Worm (Caenorhabditis elegans) whole organism, L1 larva: Measurements from ENCODE around the gene gba-4.
"Not testable (repeated sequence)": the region's sequence is repeated elsewhere in the genome, so short reads cannot be mapped to it uniquely, and the experiment has no call there.

Source experiments
- C16A3.4 ChIP-seq: fragments of 150-350 bp; optimal IDR thresholded peaks from 2 replicates; lab custom pipeline; 2014; ENCODE audit warnings: missing biosample characterization, missing genetic modification characterization
- C34B4.2 ChIP-seq: sonication (generic microtip); optimal IDR thresholded peaks from 2 replicates; lab custom pipeline; 2017; ENCODE audit warnings: mild to moderate bottlenecking, missing genetic modification characterization, missing compliant biosample characterization
- aha-1 ChIP-seq: fragments of 150-350 bp; optimal IDR thresholded peaks from 2 replicates; lab custom pipeline; 2014; ENCODE audit warnings: missing biosample characterization, missing genetic modification characterization
- alr-1 ChIP-seq: fragments of 200-800 bp; sonication (Bioruptor generic); optimal IDR thresholded peaks from 2 replicates; lab custom pipeline; 2018; ENCODE audit warnings: borderline replicate concordance, mild to moderate bottlenecking, missing genetic modification characterization, missing compliant biosample characterization
- aly-2 ChIP-seq: fragments of 150-350 bp; optimal IDR thresholded peaks from 2 replicates; lab custom pipeline; 2014; ENCODE audit warnings: missing biosample characterization, missing genetic modification characterization
- dsc-1 ChIP-seq: sonication (generic microtip); optimal IDR thresholded peaks from 2 replicates; lab custom pipeline; 2016; ENCODE audit warnings: mild to moderate bottlenecking, missing genetic modification characterization, missing compliant biosample characterization
- efl-1 ChIP-seq, 4 experiments: fragments of 150-350 bp; optimal IDR thresholded peaks in 3 of 4; peaks in 1 of 4; 1 replicate in 1 of 4; 2 replicates in 3 of 4; lab custom pipeline; 2014; ENCODE audit warnings: missing biosample characterization in 2 of 4, missing genetic modification characterization in 2 of 4, missing genetic modification reagents in 2 of 4
- egl-13 ChIP-seq: sonication (generic microtip); optimal IDR thresholded peaks from 2 replicates; lab custom pipeline; 2016; ENCODE audit warnings: missing genotype, missing genetic modification reagents, missing genetic modification characterization, missing compliant biosample characterization
- elt-2 ChIP-seq: sonication (generic microtip); optimal IDR thresholded peaks from 2 replicates; lab custom pipeline; 2016; ENCODE audit warnings: missing genetic modification characterization, mild to moderate bottlenecking, inconsistent platforms, missing compliant biosample characterization, missing genetic modification reagents
- fos-1 ChIP-seq: fragments of 150-350 bp; optimal IDR thresholded peaks from 2 replicates; lab custom pipeline; 2014; ENCODE audit warnings: missing biosample characterization, missing genetic modification characterization
- grh-1 ChIP-seq: fragments of 200-800 bp; sonication (Bioruptor generic); IDR thresholded peaks from 2 replicates; pipeline ENCODE4 v1.3.6; 2022; ENCODE audit warnings: missing genetic modification reagents, missing genetic modification characterization, missing compliant biosample characterization
- isw-1 ChIP-seq: fragments of 200-800 bp; sonication (Bioruptor generic); IDR thresholded peaks from 2 replicates; pipeline ENCODE4 v1.3.6; 2022; ENCODE audit warnings: missing genetic modification characterization, missing compliant biosample characterization
- jun-1 ChIP-seq: fragments of 150-350 bp; optimal IDR thresholded peaks from 2 replicates; lab custom pipeline; 2014; ENCODE audit warnings: missing biosample characterization, missing genetic modification reagents, missing genetic modification characterization
- lin-35 ChIP-seq, 2 experiments: fragments of 150-350 bp; optimal IDR thresholded peaks; 2 replicates each; lab custom pipeline; 2014; ENCODE audit warnings: missing biosample characterization in 2 of 2, missing genetic modification characterization in 2 of 2, missing genetic modification reagents in 2 of 2
- lin-39 ChIP-seq: fragments of 150-350 bp; optimal IDR thresholded peaks from 2 replicates; lab custom pipeline; 2014; ENCODE audit warnings: missing biosample characterization, missing genetic modification reagents, missing genetic modification characterization
- mep-1 ChIP-seq: fragments of 150-350 bp; optimal IDR thresholded peaks from 2 replicates; lab custom pipeline; 2014; ENCODE audit warnings: missing biosample characterization, missing genetic modification characterization
- nhr-12 ChIP-seq: sonication (generic microtip); optimal IDR thresholded peaks from 2 replicates; lab custom pipeline; 2017; ENCODE audit warnings: missing biosample characterization, missing genetic modification characterization
- nhr-19 ChIP-seq: fragments of 200-800 bp; sonication (Bioruptor generic); conservative IDR thresholded peaks from 2 replicates; pipeline ENCODE4 v1.3.6; 2022; ENCODE audit warnings: missing genetic modification characterization, missing compliant biosample characterization
- nhr-237 ChIP-seq: fragments of 150-350 bp; optimal IDR thresholded peaks from 2 replicates; lab custom pipeline; 2014; ENCODE audit warnings: missing biosample characterization, missing genetic modification characterization
- nhr-47 ChIP-seq: sonication (generic microtip); optimal IDR thresholded peaks from 2 replicates; lab custom pipeline; 2016; ENCODE audit warnings: mild to moderate bottlenecking, missing genetic modification characterization, moderate library complexity, missing compliant biosample characterization
- nhr-85 ChIP-seq: sonication (generic microtip); peaks from one replicate; lab custom pipeline; 2016; ENCODE audit warnings: missing genetic modification characterization, inconsistent platforms, missing compliant biosample characterization
- nhr-90 ChIP-seq: sonication (generic microtip); optimal IDR thresholded peaks from 2 replicates; lab custom pipeline; 2016; ENCODE audit warnings: mild to moderate bottlenecking, missing genetic modification characterization, missing compliant biosample characterization; ENCODE audit not compliant: poor library complexity
- pag-3 ChIP-seq: sonication (generic microtip); optimal IDR thresholded peaks from 2 replicates; lab custom pipeline; 2017; ENCODE audit warnings: missing genetic modification characterization, mild to moderate bottlenecking, missing compliant biosample characterization, antibody characterized with exemption, borderline replicate concordance; ENCODE audit not compliant: insufficient read depth
- pqm-1 ChIP-seq: sonication (generic microtip); optimal IDR thresholded peaks from 3 replicates; lab custom pipeline; 2017; ENCODE audit warnings: missing biosample characterization, missing genetic modification characterization
- skn-1 ChIP-seq: fragments of 150-350 bp; optimal IDR thresholded peaks from 2 replicates; lab custom pipeline; 2014; ENCODE audit warnings: missing biosample characterization, missing genetic modification characterization
- snpc-4 ChIP-seq: fragments of 150-350 bp; optimal IDR thresholded peaks from 2 replicates; lab custom pipeline; 2014; ENCODE audit warnings: missing biosample characterization, missing genetic modification characterization
- sox-4 ChIP-seq: sonication (generic microtip); optimal IDR thresholded peaks from 2 replicates; lab custom pipeline; 2016; ENCODE audit warnings: missing genetic modification characterization, missing compliant biosample characterization
- sup-37 ChIP-seq: fragments of 200-800 bp; sonication (Bioruptor generic); optimal IDR thresholded peaks from 2 replicates; lab custom pipeline; 2018; ENCODE audit warnings: mild to moderate bottlenecking, missing genetic modification characterization, missing compliant biosample characterization
- swsn-7 ChIP-seq: sonication (generic microtip); optimal IDR thresholded peaks from 2 replicates; lab custom pipeline; 2016; ENCODE audit warnings: missing genetic modification characterization, missing compliant biosample characterization
- tbx-2 ChIP-seq: sonication (generic microtip); optimal IDR thresholded peaks from 2 replicates; lab custom pipeline; 2016; ENCODE audit warnings: missing genetic modification characterization, missing compliant biosample characterization
- unc-30 ChIP-seq: sonication (generic microtip); optimal IDR thresholded peaks from 2 replicates; lab custom pipeline; 2017; ENCODE audit warnings: missing biosample characterization, missing genetic modification characterization
- unc-98 ChIP-seq: fragments of 200-800 bp; sonication (Bioruptor generic); IDR thresholded peaks from 2 replicates; pipeline ENCODE4 v1.3.6; 2022; ENCODE audit warnings: missing genetic modification characterization, missing compliant biosample characterization
- zip-4 ChIP-seq: fragments of 200-800 bp; sonication (Bioruptor generic); optimal IDR thresholded peaks from 2 replicates; lab custom pipeline; 2018; ENCODE audit warnings: mild to moderate bottlenecking, missing genetic modification characterization, moderate library complexity, missing compliant biosample characterization
- ztf-4 ChIP-seq: fragments of 150-350 bp; optimal IDR thresholded peaks from 2 replicates; lab custom pipeline; 2014; ENCODE audit warnings: missing biosample characterization, missing genetic modification characterization

Gene gba-4

ce11 chrIV:5317106-5317505 lies 33.6 kb downstream of the gba-4 start (continued):
- no peak for TF ChIP-seq ztf-4 (tag; lab: Kevin White, UChicago)
- peak; percentile 5 to 30 for TF ChIP-seq efl-1 (optimal IDR thresholded peaks at IDR 0.05; lab: Kevin White, UChicago)
- TF ChIP-seq efl-1 (GFP tag; optimal IDR thresholded peaks at IDR 0.05 in 1 of 2; lab: Kevin White, UChicago) = no peak
- TF ChIP-seq lin-39 = peak; percentile 38
- TF ChIP-seq fos-1 (tag; lab: Kevin White, UChicago) = peak; percentile 56
- TF ChIP-seq isw-1 (GFP tag; lab: Robert Waterston, UW) = no peak
- TF ChIP-seq nhr-90 (tag; lab: Kevin White, UChicago) = peak; percentile 87
- peak in 1 of 2 experiments; percentile 44 for TF ChIP-seq lin-35 (GFP tag; optimal IDR thresholded peaks at IDR 0.05; lab: Kevin White, UChicago)
- no peak for TF ChIP-seq zip-4 (GFP tag; lab: Kevin White, UChicago)
- peak; percentile 64; the same call in 1 of the 2 replicates for TF ChIP-seq grh-1 (GFP tag; lab: Robert Waterston, UW)
- TF ChIP-seq swsn-7 (tag; lab: Kevin White, UChicago) = peak; percentile 51
- peak; percentile 59 for TF ChIP-seq nhr-47 (tag; lab: Kevin White, UChicago)
- TF ChIP-seq snpc-4 (tag; lab: Kevin White, UChicago) = peak; percentile 97
- TF ChIP-seq jun-1 = no peak
- TF ChIP-seq aly-2 (tag; lab: Kevin White, UChicago) = peak; percentile 56

DNA sequence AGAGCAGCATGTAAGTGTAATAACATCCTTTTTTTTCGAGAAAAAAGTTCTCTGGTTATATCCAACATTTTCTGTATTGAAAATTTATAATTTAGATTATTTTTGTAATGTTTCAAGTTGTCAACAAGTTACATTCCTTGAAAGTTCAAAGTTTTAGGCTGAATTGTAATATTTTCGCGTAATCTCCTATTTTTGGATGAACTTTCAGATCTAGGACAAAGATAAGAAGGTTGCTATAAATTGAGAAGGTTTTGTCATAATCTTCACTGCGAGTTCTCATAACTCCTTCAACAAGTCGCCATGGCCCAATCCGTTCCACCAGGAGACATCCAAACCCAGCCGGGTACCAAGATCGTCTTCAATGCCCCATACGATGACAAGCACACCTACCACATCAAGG lies 34.5 kb downstream of the gba-4 start, which contains the start of gene msp-65:
Gene msp-65 (plus strand): TSS at position 301 of the 400 bp plus-strand sequence.
- not testable (repeated sequence) for TF ChIP-seq efl-1 (optimal IDR thresholded peaks at IDR 0.05; lab: Kevin White, UChicago)
- TF ChIP-seq efl-1 (GFP tag; optimal IDR thresholded peaks at IDR 0.05 in 1 of 2; lab: Kevin White, UChicago) = peak in 1 of 2 experiments; percentile 59

DNA sequence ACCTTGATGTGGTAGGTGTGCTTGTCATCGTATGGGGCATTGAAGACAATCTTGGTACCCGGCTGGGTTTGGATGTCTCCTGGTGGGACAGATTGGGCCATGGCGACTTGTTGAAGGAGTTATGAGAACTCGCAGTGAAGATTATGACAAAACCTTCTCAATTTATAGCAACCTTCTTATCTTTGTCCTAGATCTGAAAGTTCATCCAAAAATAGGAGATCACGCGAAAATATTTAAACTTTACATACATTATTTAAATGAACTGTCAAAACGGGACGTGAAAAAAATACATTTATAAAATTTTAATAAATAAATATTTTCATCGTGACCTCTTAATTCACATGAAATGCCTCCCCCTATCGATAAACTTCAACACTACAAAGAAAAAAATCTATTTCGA lies 37.7 kb downstream of the gba-4 start, which contains the start of the genes msp-59 and ZK354.2:
Gene msp-59 (minus strand): TSS at position 101 of the 400 bp plus-strand sequence.
Gene ZK354.2 (plus strand): TSS at position 395 of the 400 bp plus-strand sequence.
- TF ChIP-seq tbx-2 (tag; lab: Kevin White, UChicago); C16A3.4 (tag; lab: Kevin White, UChicago); sup-37: not testable (repeated sequence)

ce11 chrIV:5309742-5310141 lies 41.0 kb downstream of the gba-4 start, which contains the start of gene ZK354.3:
Gene ZK354.3 (plus strand): TSS chrIV:5310042.
- TF ChIP-seq sox-4 = no peak

DNA sequence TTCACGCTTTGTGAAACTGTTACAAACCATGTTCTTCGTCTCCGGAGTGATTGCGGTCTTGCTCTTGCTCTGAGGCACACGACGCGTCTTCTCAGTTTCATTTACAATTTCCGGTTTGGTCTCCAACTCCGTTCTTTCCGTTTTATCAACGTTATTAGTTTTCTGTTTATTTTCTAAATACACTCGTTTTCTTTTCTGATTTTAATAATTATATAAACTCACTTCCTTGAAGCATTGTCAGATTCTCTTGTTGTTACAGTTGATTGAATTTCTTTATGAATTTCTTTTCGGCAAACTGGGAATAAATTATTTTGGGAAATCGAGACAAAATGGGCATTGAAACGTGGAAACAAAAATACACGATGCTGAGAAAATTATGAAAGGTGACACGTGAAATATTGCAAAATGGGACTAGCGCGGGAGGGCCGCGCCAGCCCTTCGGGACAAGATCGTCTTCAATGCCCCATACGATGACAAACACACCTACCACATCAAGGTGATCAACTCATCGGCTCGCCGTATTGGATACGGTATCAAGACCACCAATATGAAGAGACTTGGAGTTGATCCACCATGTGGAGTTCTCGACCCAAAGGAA lies 42.6 kb downstream of the gba-4 start, which contains the start of the genes ZK354.9 and msp-58:
Gene ZK354.9 (minus strand): TSS at position 101 of the 598 bp plus-strand sequence.
Gene msp-58 (plus strand): TSS at position 548 of the 598 bp plus-strand sequence.
- not testable (repeated sequence) for TF ChIP-seq nhr-12 (tag; lab: Kevin White, UChicago); dsc-1 (tag; lab: Kevin White, UChicago); sox-4

ce11 chrIV:5306040-5306439 lies 44.7 kb downstream of the gba-4 start, which contains the start of gene ZK354.8:
Gene ZK354.8 (minus strand): TSS chrIV:5306140.
- TF ChIP-seq nhr-85 (tag; lab: Kevin White, UChicago) (no peak), C16A3.4 (tag; lab: Kevin White, UChicago) (no peak), pag-3 (tag; lab: Kevin White, UChicago) (no peak), elt-2 (tag; lab: Kevin White, UChicago) (no peak), alr-1 (tag; lab: Kevin White, UChicago) (no peak), ztf-4 (tag; lab: Kevin White, UChicago) (no peak), isw-1 (GFP tag; lab: Robert Waterston, UW) (no peak), tbx-2 (tag; lab: Kevin White, UChicago) (no peak), C34B4.2 (tag; lab: Kevin White, UChicago) (no peak), nhr-237 (tag; lab: Kevin White, UChicago) (no peak), nhr-12 (tag; lab: Kevin White, UChicago) (no peak), unc-30 (tag; lab: Kevin White, UChicago) (no peak), unc-98 (GFP tag; lab: Robert Waterston, UW) (no peak), skn-1 (no peak), nhr-19 (GFP tag; lab: Robert Waterston, UW) (no peak), mep-1 (tag; lab: Kevin White, UChicago) (no peak), pqm-1 (tag; lab: Kevin White, UChicago) (no peak), aha-1 (tag; lab: Kevin White, UChicago) (no peak), egl-13 (tag; lab: Kevin White, UChicago) (no peak)
